Worm (Caenorhabditis elegans) whole organism, L4 larva: Measurements from ENCODE around the gene dpy-17.

Experiments used
- F49E8.2 ChIP-seq: sonication (generic microtip); optimal IDR thresholded peaks from 2 replicates; lab custom pipeline; 2016; ENCODE audit warnings: missing compliant biosample characterization, mild to moderate bottlenecking, missing genetic modification characterization, borderline replicate concordance
- T20F7.1 ChIP-seq: fragments of 200-800 bp; sonication (Bioruptor generic); optimal IDR thresholded peaks from 2 replicates; lab custom pipeline; 2018; ENCODE audit warnings: mild to moderate bottlenecking, missing genetic modification characterization, missing compliant biosample characterization
- Y105C5A.15 ChIP-seq: fragments of 200-800 bp; sonication (Bioruptor generic); IDR thresholded peaks from 2 replicates; pipeline ENCODE4 v1.3.6; 2022; ENCODE audit warnings: missing genetic modification characterization, missing compliant biosample characterization
- Y48G9A.11 ChIP-seq: fragments of 200-800 bp; sonication (Bioruptor generic); IDR thresholded peaks from 2 replicates; pipeline ENCODE4 v1.3.6; 2022; ENCODE audit warnings: missing genetic modification reagents, missing genetic modification characterization, missing compliant biosample characterization
- ZK546.5 ChIP-seq, 2 experiments: sonication (generic microtip); optimal IDR thresholded peaks; 2 replicates each; lab custom pipeline; 2017; ENCODE audit warnings: missing biosample characterization in 2 of 2, missing genetic modification characterization in 2 of 2
- aha-1 ChIP-seq: fragments of 150-350 bp; peaks from one replicate; lab custom pipeline; 2014; ENCODE audit warnings: missing biosample characterization, missing genetic modification characterization
- attf-4 ChIP-seq: sonication (generic microtip); optimal IDR thresholded peaks from 3 replicates; lab custom pipeline; 2017; ENCODE audit warnings: missing biosample characterization, missing genetic modification characterization
- ceh-28 ChIP-seq: fragments of 150-350 bp; optimal IDR thresholded peaks from 2 replicates; lab custom pipeline; 2014; ENCODE audit warnings: missing biosample characterization, missing genetic modification reagents, missing genetic modification characterization
- ceh-32 ChIP-seq: sonication (generic microtip); optimal IDR thresholded peaks from 2 replicates; lab custom pipeline; 2016; ENCODE audit warnings: mild to moderate bottlenecking, missing genetic modification characterization, missing compliant biosample characterization; ENCODE audit not compliant: poor library complexity
- ceh-44 ChIP-seq: fragments of 200-800 bp; sonication (Bioruptor generic); IDR thresholded peaks from 2 replicates; pipeline ENCODE4 v1.3.6; 2022; ENCODE audit warnings: missing genetic modification reagents, missing genetic modification characterization, missing compliant biosample characterization
- ceh-62 ChIP-seq: sonication (generic microtip); optimal IDR thresholded peaks from 2 replicates; lab custom pipeline; 2017; ENCODE audit warnings: missing biosample characterization, missing genetic modification characterization
- ceh-82 ChIP-seq: sonication (generic microtip); optimal IDR thresholded peaks from 2 replicates; lab custom pipeline; 2017; ENCODE audit warnings: missing biosample characterization, missing genetic modification characterization
- ces-1 ChIP-seq: fragments of 150-350 bp; sonication (generic microtip); optimal IDR thresholded peaks from 4 replicates; lab custom pipeline; 2014; ENCODE audit warnings: missing biosample characterization, missing genetic modification reagents, missing genetic modification characterization
- ctbp-1 ChIP-seq: fragments of 200-800 bp; sonication (Bioruptor generic); IDR thresholded peaks from 2 replicates; pipeline ENCODE4 v1.3.6; 2022; ENCODE audit warnings: missing genetic modification reagents, missing genetic modification characterization, missing compliant biosample characterization
- daf-12 ChIP-seq: fragments of 150-350 bp; optimal IDR thresholded peaks from 2 replicates; lab custom pipeline; 2014; ENCODE audit warnings: missing biosample characterization, missing genetic modification reagents, missing genetic modification characterization
- daf-8 ChIP-seq: fragments of 200-800 bp; sonication (Bioruptor generic); IDR thresholded peaks from 2 replicates; pipeline ENCODE4 v1.3.6; 2022; ENCODE audit warnings: missing genetic modification characterization, missing compliant biosample characterization
- dmd-8 ChIP-seq: fragments of 200-800 bp; sonication (Bioruptor generic); IDR thresholded peaks from 2 replicates; pipeline ENCODE4 v1.3.6; 2022; ENCODE audit warnings: missing genetic modification characterization, missing compliant biosample characterization
- dmd-9 ChIP-seq: fragments of 200-800 bp; sonication (Bioruptor generic); IDR thresholded peaks from 2 replicates; pipeline ENCODE4 v1.3.6; 2022; ENCODE audit warnings: missing genetic modification reagents, missing genetic modification characterization, missing compliant biosample characterization
- duxl-1 ChIP-seq: sonication (generic microtip); optimal IDR thresholded peaks from 2 replicates; lab custom pipeline; 2016; ENCODE audit warnings: mild to moderate bottlenecking, missing genetic modification characterization, moderate library complexity, missing compliant biosample characterization; ENCODE audit not compliant: poor library complexity
- egl-27 ChIP-seq: sonication (generic microtip); optimal IDR thresholded peaks from 3 replicates; lab custom pipeline; 2017; ENCODE audit warnings: missing biosample characterization, missing genetic modification reagents, missing genetic modification characterization
- fos-1 ChIP-seq: fragments of 150-350 bp; optimal IDR thresholded peaks from 2 replicates; lab custom pipeline; 2014; ENCODE audit warnings: missing biosample characterization, missing genetic modification characterization
- gei-8 ChIP-seq: fragments of 200-800 bp; sonication (Bioruptor generic); optimal IDR thresholded peaks from 2 replicates; lab custom pipeline; 2018; ENCODE audit warnings: mild to moderate bottlenecking, missing genetic modification characterization, missing compliant biosample characterization
- hlh-11 ChIP-seq: fragments of 200-800 bp; sonication (Bioruptor generic); optimal IDR thresholded peaks from 2 replicates; lab custom pipeline; 2018; ENCODE audit warnings: mild to moderate bottlenecking, missing genetic modification characterization, missing compliant biosample characterization
- hmg-1.1 ChIP-seq: fragments of 200-800 bp; sonication (Bioruptor generic); IDR thresholded peaks from 2 replicates; pipeline ENCODE4 v1.3.6; 2022; ENCODE audit warnings: missing genetic modification reagents, missing genetic modification characterization, missing compliant biosample characterization
- jun-1 ChIP-seq: fragments of 150-350 bp; optimal IDR thresholded peaks from 2 replicates; lab custom pipeline; 2014; ENCODE audit warnings: missing biosample characterization, missing genetic modification reagents, missing genetic modification characterization
- lin-1 ChIP-seq: fragments of 200-800 bp; sonication (Bioruptor generic); IDR thresholded peaks from 2 replicates; pipeline ENCODE4 v1.3.6; 2022; ENCODE audit warnings: missing genetic modification reagents, missing genetic modification characterization, missing compliant biosample characterization
- lin-13 ChIP-seq: fragments of 150-350 bp; optimal IDR thresholded peaks from 2 replicates; lab custom pipeline; 2014; ENCODE audit warnings: missing biosample characterization, missing genetic modification reagents, missing genetic modification characterization
- lin-39 ChIP-seq: fragments of 150-350 bp; optimal IDR thresholded peaks from 2 replicates; lab custom pipeline; 2014; ENCODE audit warnings: missing biosample characterization, missing genetic modification reagents, missing genetic modification characterization
- lir-3 ChIP-seq: sonication (generic microtip); optimal IDR thresholded peaks from 2 replicates; lab custom pipeline; 2016; ENCODE audit warnings: mild to moderate bottlenecking, missing genetic modification characterization, missing compliant biosample characterization
- lsy-2 ChIP-seq, 2 experiments: fragments of 150-350 bp in 1 of 2; sonication (generic microtip) in 1 of 2; optimal IDR thresholded peaks; 2 replicates each; lab custom pipeline; 2014 to 2017; ENCODE audit warnings: missing biosample characterization in 2 of 2, missing genetic modification characterization in 2 of 2
- madf-5 ChIP-seq, 2 experiments: fragments of 200-800 bp; sonication (Bioruptor generic); IDR thresholded peaks; 2 replicates each; pipeline ENCODE4 v1.3.6; 2022; ENCODE audit warnings: missing compliant biosample characterization in 2 of 2, missing genetic modification characterization in 2 of 2
- madf-9 ChIP-seq: fragments of 200-800 bp; sonication (Bioruptor generic); conservative IDR thresholded peaks from 2 replicates; pipeline ENCODE4 v1.3.6; 2022; ENCODE audit warnings: missing genetic modification reagents, missing genetic modification characterization, missing compliant biosample characterization
- mep-1 ChIP-seq: fragments of 150-350 bp; sonication (generic microtip); optimal IDR thresholded peaks from 3 replicates; lab custom pipeline; 2014; ENCODE audit warnings: missing biosample characterization, missing genetic modification characterization
- mxl-3 ChIP-seq: fragments of 200-800 bp; sonication (Bioruptor generic); optimal IDR thresholded peaks from 2 replicates; lab custom pipeline; 2018; ENCODE audit warnings: mild to moderate bottlenecking, missing genetic modification characterization, missing compliant biosample characterization
- nhr-102 ChIP-seq: sonication (generic microtip); optimal IDR thresholded peaks from 2 replicates; lab custom pipeline; 2016; ENCODE audit warnings: mild to moderate bottlenecking, missing genetic modification characterization, moderate library complexity, missing compliant biosample characterization
- nhr-11 ChIP-seq: fragments of 150-350 bp; optimal IDR thresholded peaks from 2 replicates; lab custom pipeline; 2014; ENCODE audit warnings: missing biosample characterization, missing genetic modification characterization
- nhr-25 ChIP-seq: sonication (generic microtip); optimal IDR thresholded peaks from 2 replicates; lab custom pipeline; 2017; ENCODE audit warnings: missing genetic modification characterization, mild to moderate bottlenecking, missing compliant biosample characterization, antibody characterized with exemption, moderate library complexity, borderline replicate concordance; ENCODE audit not compliant: insufficient read depth
- nhr-41 ChIP-seq: fragments of 200-800 bp; sonication (Bioruptor generic); IDR thresholded peaks from 2 replicates; pipeline ENCODE4 v1.3.6; 2022; ENCODE audit warnings: missing genetic modification reagents, missing genetic modification characterization, missing compliant biosample characterization
- nhr-48 ChIP-seq: sonication (generic microtip); optimal IDR thresholded peaks from 2 replicates; lab custom pipeline; 2016; ENCODE audit warnings: mild to moderate bottlenecking, missing genetic modification characterization, missing compliant biosample characterization
- php-3 ChIP-seq: fragments of 200-800 bp; sonication (Bioruptor generic); IDR thresholded peaks from 2 replicates; pipeline ENCODE4 v1.3.6; 2022; ENCODE audit warnings: missing genetic modification reagents, missing genetic modification characterization, missing compliant biosample characterization
- saeg-2 ChIP-seq: fragments of 200-800 bp; sonication (Bioruptor generic); IDR thresholded peaks from 2 replicates; pipeline ENCODE4 v1.3.6; 2022; ENCODE audit warnings: missing genetic modification reagents, missing genetic modification characterization, missing compliant biosample characterization
- sdz-12 ChIP-seq: fragments of 200-800 bp; sonication (Bioruptor generic); optimal IDR thresholded peaks from 2 replicates; lab custom pipeline; 2018; ENCODE audit warnings: mild to moderate bottlenecking, missing genetic modification characterization, missing compliant biosample characterization
- snpc-1.2 ChIP-seq: fragments of 200-800 bp; sonication (Bioruptor generic); IDR thresholded peaks from 2 replicates; pipeline ENCODE4 v1.3.6; 2022; ENCODE audit warnings: missing genetic modification reagents, missing genetic modification characterization, missing compliant biosample characterization
- snpc-4 ChIP-seq: fragments of 150-350 bp; optimal IDR thresholded peaks from 2 replicates; lab custom pipeline; 2014; ENCODE audit warnings: missing biosample characterization, missing genetic modification characterization
- spr-1 ChIP-seq: sonication (generic microtip); optimal IDR thresholded peaks from 2 replicates; lab custom pipeline; 2016; ENCODE audit warnings: mild to moderate bottlenecking, missing genetic modification characterization, missing compliant biosample characterization
- tag-97 ChIP-seq: fragments of 200-800 bp; sonication (Bioruptor generic); IDR thresholded peaks from 2 replicates; pipeline ENCODE4 v1.3.6; 2022; ENCODE audit warnings: missing genetic modification characterization, missing compliant biosample characterization
- unc-62 ChIP-seq, 3 experiments: fragments of 150-350 bp in 1 of 3; sonication (generic microtip); optimal IDR thresholded peaks in 2 of 3; peaks in 1 of 3; 1 replicate in 1 of 3; 2 replicates in 2 of 3; lab custom pipeline; 2014 to 2017; ENCODE audit warnings: missing biosample characterization in 3 of 3, missing genetic modification characterization in 3 of 3, missing genetic modification reagents in 3 of 3, missing genotype in 1 of 3
- vab-7 ChIP-seq: fragments of 200-800 bp; sonication (Bioruptor generic); IDR thresholded peaks from 2 replicates; pipeline ENCODE4 v1.3.6; 2022; ENCODE audit warnings: missing genetic modification reagents, missing genetic modification characterization, missing compliant biosample characterization
- zag-1 ChIP-seq: fragments of 150-350 bp; optimal IDR thresholded peaks from 2 replicates; lab custom pipeline; 2014; ENCODE audit warnings: missing biosample characterization, missing genetic modification characterization
- zfp-2 ChIP-seq: sonication (generic microtip); optimal IDR thresholded peaks from 2 replicates; lab custom pipeline; 2016; ENCODE audit warnings: mild to moderate bottlenecking, missing genetic modification characterization, missing compliant biosample characterization
- zip-2 ChIP-seq: fragments of 150-350 bp; optimal IDR thresholded peaks from 2 replicates; lab custom pipeline; 2014; ENCODE audit warnings: missing biosample characterization, missing genetic modification characterization
- ztf-11 ChIP-seq: fragments of 150-350 bp; optimal IDR thresholded peaks from 2 replicates; lab custom pipeline; 2014; ENCODE audit warnings: missing biosample characterization, missing genetic modification characterization

Gene dpy-17

ce11 chrIII:5146749-5147148 lies 39.6 kb downstream of the dpy-17 start:
- TF ChIP-seq snpc-4 (no peak), fos-1 (tag; lab: Kevin White, UChicago) (no peak), ZK546.5 (tag; optimal IDR thresholded peaks at IDR 0.05; lab: Kevin White, UChicago) (no peak), vab-7 (GFP tag; lab: Robert Waterston, UW) (no peak), lin-13 (GFP tag; lab: Kevin White, UChicago) (no peak), saeg-2 (GFP tag; lab: Robert Waterston, UW) (no peak), dmd-9 (no peak), lin-1 (GFP tag; lab: Robert Waterston, UW) (0 out of 2 replicates have a peak, but pooled peaks have one; percentile 22), zag-1 (no peak), egl-27 (tag; lab: Kevin White, UChicago) (no peak), ceh-44 (GFP tag; lab: Robert Waterston, UW) (no peak), duxl-1 (tag; lab: Kevin White, UChicago) (no peak), nhr-41 (GFP tag; lab: Robert Waterston, UW) (no peak), ctbp-1 (GFP tag; lab: Robert Waterston, UW) (no peak), ceh-82 (tag; lab: Kevin White, UChicago) (no peak), Y48G9A.11 (GFP tag; lab: Robert Waterston, UW) (no peak), lin-39 (tag; lab: Kevin White, UChicago) (no peak), daf-12 (tag; lab: Kevin White, UChicago) (no peak), nhr-48 (no peak), dmd-8 (GFP tag; lab: Robert Waterston, UW) (no peak), madf-9 (no peak), mxl-3 (GFP tag; lab: Kevin White, UChicago) (peak; percentile 33), zip-2 (tag; lab: Kevin White, UChicago) (no peak), mep-1 (tag; lab: Kevin White, UChicago) (no peak), F49E8.2 (tag; lab: Kevin White, UChicago) (no peak), snpc-1.2 (GFP tag; lab: Robert Waterston, UW) (no peak), ceh-32 (no peak), jun-1 (tag; lab: Kevin White, UChicago) (no peak), ceh-62 (no peak), nhr-102 (no peak), daf-8 (GFP tag; lab: Robert Waterston, UW) (no peak), zfp-2 (tag; lab: Kevin White, UChicago) (no peak), gei-8 (no peak), php-3 (peak; percentile 98), ces-1 (GFP tag; lab: Kevin White, UChicago) (no peak), tag-97 (no peak), T20F7.1 (GFP tag; lab: Kevin White, UChicago) (no peak), nhr-11 (tag; lab: Kevin White, UChicago) (no peak), spr-1 (tag; lab: Kevin White, UChicago) (no peak), madf-5 (GFP tag; IDR thresholded peaks at IDR 0.05; lab: Robert Waterston, UW) (no peak), nhr-25 (no peak), hlh-11 (tag; lab: Kevin White, UChicago) (peak; percentile 65), unc-62 (GFP tag; optimal IDR thresholded peaks at IDR 0.05 in 1 of 2; lab: Kevin White, UChicago) (peak in 1 of 2 experiments; percentile 70), unc-62 (tag; optimal IDR thresholded peaks at IDR 0.05; lab: Kevin White, UChicago) (no peak), aha-1 (no peak), ztf-11 (tag; lab: Kevin White, UChicago) (no peak), Y105C5A.15 (GFP tag; lab: Robert Waterston, UW) (no peak), attf-4 (no peak), lir-3 (tag; lab: Kevin White, UChicago) (no peak), hmg-1.1 (GFP tag; lab: Robert Waterston, UW) (no peak), ceh-28 (no peak), lsy-2 (tag; optimal IDR thresholded peaks at IDR 0.05; lab: Kevin White, UChicago) (no peak), sdz-12 (GFP tag; lab: Kevin White, UChicago) (no peak)
